Worm (Caenorhabditis elegans): Measurements from ENCODE around the gene irld-48.

Gene irld-48

DNA sequence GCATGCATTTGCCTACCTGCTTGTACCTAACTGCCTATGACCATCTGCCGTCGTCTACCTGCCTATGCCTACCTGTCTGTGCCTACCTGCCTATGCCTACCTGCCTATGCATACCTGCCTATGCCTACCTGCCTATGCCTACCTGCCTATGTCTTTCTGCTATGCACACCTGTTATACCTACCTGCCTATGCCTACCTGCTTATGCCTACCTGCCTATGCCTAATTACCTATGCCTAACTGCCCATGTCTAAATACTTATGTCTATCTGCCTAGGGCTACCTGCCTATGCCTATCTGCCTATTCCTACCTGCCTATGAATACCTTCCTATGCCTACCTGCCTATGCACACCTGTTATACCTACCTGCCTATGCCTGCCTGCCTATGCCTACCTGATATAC, 10.5 kb downstream of the irld-48 start:
- TF ChIP-seq egl-44 (GFP tag; IDR thresholded peaks at IDR 0.05) (no peak), Y53F4B.3 (GFP tag; IDR thresholded peaks at IDR 0.05) (no peak), hsf-1 (GFP tag; IDR thresholded peaks at IDR 0.05) (0 out of 2 replicates have a peak, but pooled peaks have one; percentile 28), ztf-28 (GFP tag; IDR thresholded peaks at IDR 0.05) (0 out of 2 replicates have a peak, but pooled peaks have one; percentile 26)

DNA sequence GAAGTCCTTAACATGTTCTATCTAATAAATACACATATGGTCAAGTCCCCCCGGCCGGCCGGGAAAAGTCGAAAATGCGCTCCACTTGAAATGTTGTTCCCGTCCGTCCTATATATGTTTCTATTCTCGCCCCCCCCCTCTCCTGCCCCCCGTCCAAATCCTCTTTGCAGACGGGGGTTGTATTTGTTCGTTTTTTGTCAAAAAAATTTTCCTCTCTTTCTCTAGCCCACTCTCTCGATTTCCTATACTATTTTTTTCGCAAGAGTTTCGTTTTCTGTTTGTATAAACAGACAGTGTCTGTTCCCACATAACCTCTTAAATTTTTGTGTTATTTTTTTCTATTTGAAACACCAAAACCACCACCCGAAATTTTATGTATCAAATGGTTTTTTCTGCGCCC, 11.2 kb downstream of the irld-48 start:
- TF ChIP-seq hmg-1.2 (GFP tag; IDR thresholded peaks at IDR 0.05) (peak; percentile 94), Y67H2A.10 (GFP tag; conservative IDR thresholded peaks at IDR 0.05) (no peak), egl-44 (GFP tag; IDR thresholded peaks at IDR 0.05) (no peak), ekl-4 (GFP tag; IDR thresholded peaks at IDR 0.05) (no peak), let-607 (tag; optimal IDR thresholded peaks at IDR 0.05) (no peak)

DNA sequence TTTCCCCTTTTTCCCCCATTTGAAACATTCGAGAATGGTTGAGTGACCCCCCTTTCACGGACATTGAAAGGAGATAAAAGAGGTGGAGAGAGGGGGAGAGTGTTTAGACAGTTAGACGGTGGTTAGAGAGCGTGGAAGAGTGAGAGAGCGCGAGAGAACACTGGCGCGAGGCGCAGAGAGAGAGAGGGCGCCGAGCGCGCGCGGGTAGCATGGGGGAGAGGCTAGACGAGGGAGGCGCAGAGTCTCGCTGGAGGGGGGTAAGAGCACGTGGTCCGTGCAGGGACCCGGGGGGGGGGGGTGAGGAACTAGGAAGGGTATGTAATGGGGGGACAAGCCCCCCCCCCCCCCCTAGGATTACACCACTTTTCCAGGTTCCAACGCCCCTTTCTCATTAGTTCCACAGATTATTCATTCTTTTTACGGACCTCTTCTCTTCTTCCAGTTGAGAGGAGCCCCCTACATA, 18.1 kb downstream of the irld-48 start:
- TF ChIP-seq rcor-1 (GFP tag; IDR thresholded peaks at IDR 0.05), result peak; percentile 62; the same call in 1 of the 2 replicates
- no peak for TF ChIP-seq ceh-58 (GFP tag; IDR thresholded peaks at IDR 0.05)
- peak; percentile 70 for TF ChIP-seq lin-54 (GFP tag; optimal IDR thresholded peaks at IDR 0.05)
- TF ChIP-seq F57C9.4 (tag; optimal IDR thresholded peaks at IDR 0.05), result peak; percentile 73
- TF ChIP-seq F22D6.2 (tag; optimal IDR thresholded peaks at IDR 0.05), result peak; percentile 46
- TF ChIP-seq F10E7.11 (tag; optimal IDR thresholded peaks at IDR 0.05), result peak; percentile 62
- TF ChIP-seq F39B2.1 (GFP tag; IDR thresholded peaks at IDR 0.05), result no peak
- TF ChIP-seq D2030.7 (GFP tag; IDR thresholded peaks at IDR 0.05), result no peak
- no peak for TF ChIP-seq him-1 (tag; optimal IDR thresholded peaks at IDR 0.05)
- no peak for TF ChIP-seq nfya-1 (tag; optimal IDR thresholded peaks at IDR 0.05; ENCODE audit: borderline replicate concordance, insufficient read depth)
- TF ChIP-seq xnd-1 (tag; optimal IDR thresholded peaks at IDR 0.05), result no peak
- TF ChIP-seq madf-10 (tag; optimal IDR thresholded peaks at IDR 0.05), result peak; percentile 18
- peak; percentile 94 for TF ChIP-seq ztf-22 (GFP tag; optimal IDR thresholded peaks at IDR 0.05)
- TF ChIP-seq ceh-100 (GFP tag; IDR thresholded peaks at IDR 0.05), result peak; percentile 86
- TF ChIP-seq atf-7 (tag; optimal IDR thresholded peaks at IDR 0.05), result peak; percentile 98
- peak; percentile 94 for TF ChIP-seq ekl-4 (GFP tag; IDR thresholded peaks at IDR 0.05)
- TF ChIP-seq lsl-1 (GFP tag; optimal IDR thresholded peaks at IDR 0.05), result no peak
- 0 out of 2 replicates have a peak, but pooled peaks have one; percentile 42 for TF ChIP-seq bed-2 (GFP tag; IDR thresholded peaks at IDR 0.05)
- TF ChIP-seq cebp-2 (GFP tag; IDR thresholded peaks at IDR 0.05), result peak; percentile 78; the same call in 1 of the 2 replicates
- TF ChIP-seq hrde-1 (tag; optimal IDR thresholded peaks at IDR 0.05; ENCODE audit: borderline replicate concordance), result no peak
- peak; percentile 4 for TF ChIP-seq sptf-2 (GFP tag; optimal IDR thresholded peaks at IDR 0.05)
- TF ChIP-seq akir-1 (GFP tag; optimal IDR thresholded peaks at IDR 0.05), result peak; percentile 73
- TF ChIP-seq Y67H2A.10 (GFP tag; conservative IDR thresholded peaks at IDR 0.05), result peak; percentile 59; the same call in 1 of the 2 replicates
- TF ChIP-seq F49E8.2 (tag; optimal IDR thresholded peaks at IDR 0.05; ENCODE audit: insufficient read depth), result no peak
- TF ChIP-seq nhr-27 (tag; optimal IDR thresholded peaks at IDR 0.05), result no peak
- peak; percentile 91 for TF ChIP-seq dox-1 (GFP tag; IDR thresholded peaks at IDR 0.05)
- TF ChIP-seq B0261.1 (tag; optimal IDR thresholded peaks at IDR 0.05), result peak; percentile 24
- TF ChIP-seq attf-3 (GFP tag; conservative IDR thresholded peaks at IDR 0.05), result 0 out of 2 replicates have a peak, but pooled peaks have one; percentile 30
- no peak for TF ChIP-seq snpc-3.4 (tag; optimal IDR thresholded peaks at IDR 0.05)
- peak; percentile 97 for TF ChIP-seq ztf-26 (tag; optimal IDR thresholded peaks at IDR 0.05)
- TF ChIP-seq mel-28 (tag; optimal IDR thresholded peaks at IDR 0.05; ENCODE audit: borderline replicate concordance), result peak; percentile 36
- peak in 1 of 3 experiments; percentile 83 for TF ChIP-seq lin-35 (GFP tag; optimal IDR thresholded peaks at IDR 0.05)
- TF ChIP-seq ceh-27 (GFP tag; optimal IDR thresholded peaks at IDR 0.05), result peak; percentile 96
- peak; percentile 65 for TF ChIP-seq tbp1 (GFP tag; optimal IDR thresholded peaks at IDR 0.05)
- TF ChIP-seq ceh-79 (tag; optimal IDR thresholded peaks at IDR 0.05), result peak; percentile 35
- TF ChIP-seq athp-1 (tag; optimal IDR thresholded peaks at IDR 0.05), result peak; percentile 82
- peak; percentile 17; the same call in 1 of the 2 replicates for TF ChIP-seq C17E4.6 (GFP tag; IDR thresholded peaks at IDR 0.05)
